Fruit fly (Drosophila melanogaster) S2 (cell line): ENCODE data around the gene CG32295.

Source experiments
- CG8478 ChIP-seq: fragments of >200 bp; optimal IDR thresholded peaks from 2 replicates; lab custom pipeline; 2018
- CTCF ChIP-seq, 2 experiments: fragments of >200 bp; optimal IDR thresholded peaks; 2 replicates each; lab custom pipeline; 2018

dm6 chr3L:2501764-2502163 is 25.0 kb downstream of the CG32295 start:
- TF ChIP-seq CG8478 = no peak
- TF ChIP-seq CTCF (optimal IDR thresholded peaks at IDR 0.05; lab: Kevin White, UChicago) = no peak
